Worm (Caenorhabditis elegans) whole organism, L4/young adult: ENCODE measurements around the gene madd-3.

Source experiments
- W03F9.2 ChIP-seq: fragments of 150-350 bp; optimal IDR thresholded peaks from 2 replicates; lab custom pipeline; 2014; ENCODE audit warnings: missing biosample characterization, missing genetic modification characterization
- dao-5 ChIP-seq: sonication (generic microtip); optimal IDR thresholded peaks from 2 replicates; lab custom pipeline; 2016; ENCODE audit warnings: missing genotype, missing genetic modification characterization, moderate library complexity, missing compliant biosample characterization
- him-1 ChIP-seq: sonication (generic microtip); optimal IDR thresholded peaks from 2 replicates; lab custom pipeline; 2016; ENCODE audit warnings: missing genotype, missing genetic modification reagents, missing genetic modification characterization, missing compliant biosample characterization

DNA sequence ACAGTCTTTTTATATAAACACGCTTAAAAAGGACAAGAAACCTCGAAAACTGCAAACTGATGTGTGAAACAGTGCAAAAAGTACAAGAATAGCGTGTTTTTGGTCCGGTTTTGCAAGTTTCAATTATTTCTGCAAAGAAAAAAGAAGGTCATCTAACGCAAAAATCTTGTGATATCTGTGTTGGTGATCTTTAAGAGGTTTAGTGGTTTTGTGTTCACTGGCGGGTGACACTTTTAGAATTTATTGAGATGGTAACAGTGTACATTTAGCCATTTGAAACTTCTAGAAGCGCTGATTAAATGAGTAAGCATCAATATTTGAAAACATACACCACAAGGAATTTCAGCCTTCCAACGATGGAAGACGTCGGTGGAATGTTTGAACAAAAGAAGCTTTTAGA, 26.3 kb upstream of the madd-3 start:
- no peak for TF ChIP-seq W03F9.2
- TF ChIP-seq dao-5 (tag; lab: Kevin White, UChicago), result no peak
- TF ChIP-seq him-1, result no peak
